Worm (Caenorhabditis elegans): ENCODE measurements around the gene F26G1.5.

The F26G1.5 gene

ce11 chrII:4771282-4771681 is at the start of gene F26G1.5:
F26G1.5 (minus strand) TSS chrII:4771382.
- TF ChIP-seq T22C8.4 (GFP tag; IDR thresholded peaks at IDR 0.05) (no peak), flt-1 (GFP tag; IDR thresholded peaks at IDR 0.05) (no peak), ztf-23 (GFP tag; IDR thresholded peaks at IDR 0.05) (no peak), tab-1 (GFP tag; IDR thresholded peaks at IDR 0.05) (no peak), cog-1 (tag; optimal IDR thresholded peaks at IDR 0.05) (no peak), ztf-29 (GFP tag; IDR thresholded peaks at IDR 0.05) (no peak), klf-2 (GFP tag; conservative IDR thresholded peaks at IDR 0.05) (no peak), med-1 (GFP tag; optimal IDR thresholded peaks at IDR 0.05; ENCODE audit: insufficient read depth) (no peak), ref-1 (GFP tag; conservative IDR thresholded peaks at IDR 0.05) (no peak)

ce11 chrII:4818780-4819179 is 47.6 kb upstream of the F26G1.5 start:
- TF ChIP-seq T22C8.4 (GFP tag; IDR thresholded peaks at IDR 0.05) (no peak), ztf-23 (GFP tag; IDR thresholded peaks at IDR 0.05) (no peak), cog-1 (tag; optimal IDR thresholded peaks at IDR 0.05) (no peak), ztf-29 (GFP tag; IDR thresholded peaks at IDR 0.05) (no peak), flt-1 (GFP tag; IDR thresholded peaks at IDR 0.05) (no peak)

- no peak for TF ChIP-seq tab-1 (GFP tag; IDR thresholded peaks at IDR 0.05)
- TF ChIP-seq flt-1 (GFP tag; IDR thresholded peaks at IDR 0.05) = no peak
- TF ChIP-seq T22C8.4 (GFP tag; IDR thresholded peaks at IDR 0.05) = no peak
- no peak for TF ChIP-seq ztf-23 (GFP tag; IDR thresholded peaks at IDR 0.05)
- TF ChIP-seq klf-2 (GFP tag; conservative IDR thresholded peaks at IDR 0.05) = no peak
- TF ChIP-seq ztf-29 (GFP tag; IDR thresholded peaks at IDR 0.05) = no peak
- no peak for TF ChIP-seq med-1 (GFP tag; optimal IDR thresholded peaks at IDR 0.05; ENCODE audit: insufficient read depth)
- TF ChIP-seq cog-1 (tag; optimal IDR thresholded peaks at IDR 0.05) = no peak
- TF ChIP-seq ref-1 (GFP tag; conservative IDR thresholded peaks at IDR 0.05) = no peak
These were observed 44.2 kb upstream of the F26G1.5 start for ce11 chrII:4815356-4815755.

ce11 chrII:4811986-4812385 is 40.8 kb upstream of the F26G1.5 start, which contains the start of gene rig-6:
rig-6 (minus strand) TSS chrII:4812086.
- TF ChIP-seq ref-1 (GFP tag; conservative IDR thresholded peaks at IDR 0.05) (no peak), ztf-29 (GFP tag; IDR thresholded peaks at IDR 0.05) (no peak), klf-2 (GFP tag; conservative IDR thresholded peaks at IDR 0.05) (no peak), tab-1 (GFP tag; IDR thresholded peaks at IDR 0.05) (no peak), cog-1 (tag; optimal IDR thresholded peaks at IDR 0.05) (no peak), T22C8.4 (GFP tag; IDR thresholded peaks at IDR 0.05) (no peak), flt-1 (GFP tag; IDR thresholded peaks at IDR 0.05) (no peak), med-1 (GFP tag; optimal IDR thresholded peaks at IDR 0.05; ENCODE audit: insufficient read depth) (no peak), ztf-23 (GFP tag; IDR thresholded peaks at IDR 0.05) (no peak)

- no peak for TF ChIP-seq klf-2 (GFP tag; conservative IDR thresholded peaks at IDR 0.05)
- no peak for TF ChIP-seq ztf-23 (GFP tag; IDR thresholded peaks at IDR 0.05)
- no peak for TF ChIP-seq flt-1 (GFP tag; IDR thresholded peaks at IDR 0.05)
- no peak for TF ChIP-seq tab-1 (GFP tag; IDR thresholded peaks at IDR 0.05)
These were observed 35.5 kb upstream of the F26G1.5 start for ce11 chrII:4806726-4807125.

ce11 chrII:4806261-4806660 is 35.1 kb upstream of the F26G1.5 start:
- TF ChIP-seq tab-1 (GFP tag; IDR thresholded peaks at IDR 0.05) (no peak), ztf-23 (GFP tag; IDR thresholded peaks at IDR 0.05) (no peak), flt-1 (GFP tag; IDR thresholded peaks at IDR 0.05) (no peak), T22C8.4 (GFP tag; IDR thresholded peaks at IDR 0.05) (no peak), klf-2 (GFP tag; conservative IDR thresholded peaks at IDR 0.05) (no peak), cog-1 (tag; optimal IDR thresholded peaks at IDR 0.05) (no peak), ztf-29 (GFP tag; IDR thresholded peaks at IDR 0.05) (no peak), med-1 (GFP tag; optimal IDR thresholded peaks at IDR 0.05; ENCODE audit: insufficient read depth) (no peak), ref-1 (GFP tag; conservative IDR thresholded peaks at IDR 0.05) (no peak)

ce11 chrII:4805799-4806198 is 34.6 kb upstream of the F26G1.5 start:
- TF ChIP-seq tab-1 (GFP tag; IDR thresholded peaks at IDR 0.05) (no peak), T22C8.4 (GFP tag; IDR thresholded peaks at IDR 0.05) (no peak), ztf-29 (GFP tag; IDR thresholded peaks at IDR 0.05) (no peak), ztf-23 (GFP tag; IDR thresholded peaks at IDR 0.05) (no peak), cog-1 (tag; optimal IDR thresholded peaks at IDR 0.05) (no peak), klf-2 (GFP tag; conservative IDR thresholded peaks at IDR 0.05) (no peak), ref-1 (GFP tag; conservative IDR thresholded peaks at IDR 0.05) (no peak), med-1 (GFP tag; optimal IDR thresholded peaks at IDR 0.05; ENCODE audit: insufficient read depth) (no peak), flt-1 (GFP tag; IDR thresholded peaks at IDR 0.05) (no peak)

ce11 chrII:4802917-4803316 is 31.7 kb upstream of the F26G1.5 start:
- TF ChIP-seq med-1 (GFP tag; optimal IDR thresholded peaks at IDR 0.05; ENCODE audit: insufficient read depth) = no peak
- no peak for TF ChIP-seq klf-2 (GFP tag; conservative IDR thresholded peaks at IDR 0.05)
- no peak for TF ChIP-seq cog-1 (tag; optimal IDR thresholded peaks at IDR 0.05)
- no peak for TF ChIP-seq ztf-29 (GFP tag; IDR thresholded peaks at IDR 0.05)
- TF ChIP-seq ztf-23 (GFP tag; IDR thresholded peaks at IDR 0.05) = no peak
- TF ChIP-seq flt-1 (GFP tag; IDR thresholded peaks at IDR 0.05) = no peak
- TF ChIP-seq tab-1 (GFP tag; IDR thresholded peaks at IDR 0.05) = no peak
- TF ChIP-seq T22C8.4 (GFP tag; IDR thresholded peaks at IDR 0.05) = no peak
- no peak for TF ChIP-seq ref-1 (GFP tag; conservative IDR thresholded peaks at IDR 0.05)

- TF ChIP-seq ref-1 (GFP tag; conservative IDR thresholded peaks at IDR 0.05) = no peak
- no peak for TF ChIP-seq ztf-23 (GFP tag; IDR thresholded peaks at IDR 0.05)
- TF ChIP-seq flt-1 (GFP tag; IDR thresholded peaks at IDR 0.05) = no peak
- no peak for TF ChIP-seq cog-1 (tag; optimal IDR thresholded peaks at IDR 0.05)
- no peak for TF ChIP-seq tab-1 (GFP tag; IDR thresholded peaks at IDR 0.05)
- TF ChIP-seq ztf-29 (GFP tag; IDR thresholded peaks at IDR 0.05) = no peak
- no peak for TF ChIP-seq klf-2 (GFP tag; conservative IDR thresholded peaks at IDR 0.05)
- TF ChIP-seq T22C8.4 (GFP tag; IDR thresholded peaks at IDR 0.05) = no peak
- TF ChIP-seq med-1 (GFP tag; optimal IDR thresholded peaks at IDR 0.05; ENCODE audit: insufficient read depth) = no peak
These were observed 29.3 kb upstream of the F26G1.5 start for ce11 chrII:4800524-4800923.

ce11 chrII:4797071-4797470 is 25.9 kb upstream of the F26G1.5 start, which contains the start of gene C33F10.14:
C33F10.14 (plus strand) TSS chrII:4797371.
- TF ChIP-seq klf-2 (GFP tag; conservative IDR thresholded peaks at IDR 0.05) (no peak), flt-1 (GFP tag; IDR thresholded peaks at IDR 0.05) (no peak), cog-1 (tag; optimal IDR thresholded peaks at IDR 0.05) (no peak), med-1 (GFP tag; optimal IDR thresholded peaks at IDR 0.05; ENCODE audit: insufficient read depth) (no peak), ztf-29 (GFP tag; IDR thresholded peaks at IDR 0.05) (no peak), tab-1 (GFP tag; IDR thresholded peaks at IDR 0.05) (no peak), ztf-23 (GFP tag; IDR thresholded peaks at IDR 0.05) (no peak), ref-1 (GFP tag; conservative IDR thresholded peaks at IDR 0.05) (no peak)
